Worm (Caenorhabditis elegans) whole organism, midembryonic: ENCODE measurements around the gene twk-16.

Source experiments
- T22C8.4 ChIP-seq: fragments of 200-800 bp; sonication (Bioruptor generic); IDR thresholded peaks from 2 replicates; pipeline ENCODE4 v1.3.6; 2022; ENCODE audit warnings: missing genetic modification characterization, missing compliant biosample characterization
- cog-1 ChIP-seq: sonication (generic microtip); optimal IDR thresholded peaks from 2 replicates; lab custom pipeline; 2016; ENCODE audit warnings: missing genetic modification characterization, missing compliant biosample characterization
- flt-1 ChIP-seq: fragments of 200-800 bp; sonication (Bioruptor generic); IDR thresholded peaks from 2 replicates; pipeline ENCODE4 v1.3.6; 2022; ENCODE audit warnings: missing genetic modification characterization, missing compliant biosample characterization
- klf-2 ChIP-seq: fragments of 200-800 bp; sonication (Bioruptor generic); conservative IDR thresholded peaks from 2 replicates; pipeline ENCODE4 v1.3.6; 2022; ENCODE audit warnings: missing genetic modification reagents, missing genetic modification characterization, missing compliant biosample characterization
- med-1 ChIP-seq: sonication (generic microtip); optimal IDR thresholded peaks from 2 replicates; lab custom pipeline; 2017; ENCODE audit warnings: missing genetic modification characterization, mild to moderate bottlenecking, missing compliant biosample characterization, antibody characterized with exemption, missing genetic modification reagents; ENCODE audit not compliant: insufficient read depth
- ref-1 ChIP-seq: fragments of 200-800 bp; sonication (Bioruptor generic); conservative IDR thresholded peaks from 2 replicates; pipeline ENCODE4 v1.3.6; 2022; ENCODE audit warnings: missing genetic modification reagents, missing genetic modification characterization, missing compliant biosample characterization
- tab-1 ChIP-seq: fragments of 200-800 bp; sonication (Bioruptor generic); IDR thresholded peaks from 2 replicates; pipeline ENCODE4 v1.3.6; 2022; ENCODE audit warnings: missing genetic modification characterization, missing compliant biosample characterization
- ztf-23 ChIP-seq: fragments of 200-800 bp; sonication (Bioruptor generic); IDR thresholded peaks from 2 replicates; pipeline ENCODE4 v1.3.6; 2022; ENCODE audit warnings: missing genetic modification reagents, missing genetic modification characterization, missing compliant biosample characterization
- ztf-29 ChIP-seq: fragments of 200-800 bp; sonication (Bioruptor generic); IDR thresholded peaks from 2 replicates; pipeline ENCODE4 v1.3.6; 2022; ENCODE audit warnings: missing genetic modification reagents, missing genetic modification characterization, missing compliant biosample characterization

The twk-16 gene

ce11 chrX:3080825-3081224, at the start of gene twk-16:
Gene twk-16 (plus strand): TSS chrX:3081125.
- TF ChIP-seq cog-1 (tag; lab: Kevin White, UChicago), result no peak
- TF ChIP-seq ztf-29, result no peak
- TF ChIP-seq med-1 (GFP tag; lab: Kevin White, UChicago), result no peak
- TF ChIP-seq T22C8.4 (GFP tag; lab: Robert Waterston, UW), result no peak
- no peak for TF ChIP-seq flt-1
- TF ChIP-seq tab-1 (GFP tag; lab: Robert Waterston, UW), result no peak
- no peak for TF ChIP-seq ref-1 (GFP tag; lab: Robert Waterston, UW)
- TF ChIP-seq ztf-23 (GFP tag; lab: Robert Waterston, UW), result no peak
- no peak for TF ChIP-seq klf-2

- TF ChIP-seq cog-1 (tag; lab: Kevin White, UChicago) (no peak), ztf-23 (GFP tag; lab: Robert Waterston, UW) (no peak)
These were observed 49.4 kb upstream of the twk-16 start, which contains the start of gene clec-265 for ce11 chrX:3031484-3031883. Gene clec-265 (plus strand): TSS chrX:3031783.

ce11 chrX:3033492-3033891, 47.4 kb upstream of the twk-16 start:
- no peak for TF ChIP-seq klf-2
- TF ChIP-seq med-1 (GFP tag; lab: Kevin White, UChicago), result no peak
- TF ChIP-seq cog-1 (tag; lab: Kevin White, UChicago), result no peak
- no peak for TF ChIP-seq ztf-23 (GFP tag; lab: Robert Waterston, UW)
- no peak for TF ChIP-seq ref-1 (GFP tag; lab: Robert Waterston, UW)
- no peak for TF ChIP-seq ztf-29
- no peak for TF ChIP-seq tab-1 (GFP tag; lab: Robert Waterston, UW)
- TF ChIP-seq T22C8.4 (GFP tag; lab: Robert Waterston, UW), result no peak
- TF ChIP-seq flt-1, result no peak

ce11 chrX:3034203-3034602, 46.7 kb upstream of the twk-16 start, which contains the start of gene M02F4.2:
Gene M02F4.2 (minus strand): TSS chrX:3034303.
- no peak for TF ChIP-seq ztf-23 (GFP tag; lab: Robert Waterston, UW)
- TF ChIP-seq cog-1 (tag; lab: Kevin White, UChicago), result no peak
- no peak for TF ChIP-seq tab-1 (GFP tag; lab: Robert Waterston, UW)
- TF ChIP-seq med-1 (GFP tag; lab: Kevin White, UChicago), result no peak
- TF ChIP-seq ref-1 (GFP tag; lab: Robert Waterston, UW), result no peak
- TF ChIP-seq flt-1, result no peak
- no peak for TF ChIP-seq ztf-29

ce11 chrX:3035972-3036379, 44.9 kb upstream of the twk-16 start:
- peak; percentile 97 for TF ChIP-seq flt-1
- peak; percentile 79 for TF ChIP-seq med-1 (GFP tag; lab: Kevin White, UChicago)
- peak; percentile 95 for TF ChIP-seq klf-2
- TF ChIP-seq cog-1 (tag; lab: Kevin White, UChicago), result peak; percentile 92
- peak; percentile 96 for TF ChIP-seq ztf-29
- peak; percentile 94 for TF ChIP-seq T22C8.4 (GFP tag; lab: Robert Waterston, UW)
- peak; percentile 92 for TF ChIP-seq ref-1 (GFP tag; lab: Robert Waterston, UW)
- TF ChIP-seq ztf-23 (GFP tag; lab: Robert Waterston, UW), result peak; percentile 98
- peak; percentile 97 for TF ChIP-seq tab-1 (GFP tag; lab: Robert Waterston, UW)

- TF ChIP-seq klf-2, result no peak
- TF ChIP-seq tab-1 (GFP tag; lab: Robert Waterston, UW), result no peak
- no peak for TF ChIP-seq ztf-29
- no peak for TF ChIP-seq ref-1 (GFP tag; lab: Robert Waterston, UW)
- no peak for TF ChIP-seq cog-1 (tag; lab: Kevin White, UChicago)
- TF ChIP-seq ztf-23 (GFP tag; lab: Robert Waterston, UW), result no peak
- TF ChIP-seq med-1 (GFP tag; lab: Kevin White, UChicago), result no peak
- no peak for TF ChIP-seq flt-1
- no peak for TF ChIP-seq T22C8.4 (GFP tag; lab: Robert Waterston, UW)
These were observed 40.9 kb upstream of the twk-16 start for ce11 chrX:3040021-3040420.

- TF ChIP-seq ztf-23 (GFP tag; lab: Robert Waterston, UW) (no peak), klf-2 (no peak), cog-1 (tag; lab: Kevin White, UChicago) (no peak), med-1 (GFP tag; lab: Kevin White, UChicago) (no peak), tab-1 (GFP tag; lab: Robert Waterston, UW) (no peak), flt-1 (no peak), ztf-29 (no peak), ref-1 (GFP tag; lab: Robert Waterston, UW) (no peak), T22C8.4 (GFP tag; lab: Robert Waterston, UW) (no peak)
These were observed 40.3 kb upstream of the twk-16 start for ce11 chrX:3040609-3041008.

ce11 chrX:3045466-3045865, 35.5 kb upstream of the twk-16 start, which contains the start of gene cnnm-3:
Gene cnnm-3 (minus strand): TSS chrX:3045847.
- TF ChIP-seq flt-1 (no peak), klf-2 (no peak), ref-1 (GFP tag; lab: Robert Waterston, UW) (no peak), ztf-23 (GFP tag; lab: Robert Waterston, UW) (no peak), cog-1 (tag; lab: Kevin White, UChicago) (no peak), T22C8.4 (GFP tag; lab: Robert Waterston, UW) (no peak), med-1 (GFP tag; lab: Kevin White, UChicago) (no peak), tab-1 (GFP tag; lab: Robert Waterston, UW) (no peak), ztf-29 (no peak)

ce11 chrX:3047224-3047623, 33.7 kb upstream of the twk-16 start:
- TF ChIP-seq tab-1 (GFP tag; lab: Robert Waterston, UW), result no peak
- no peak for TF ChIP-seq T22C8.4 (GFP tag; lab: Robert Waterston, UW)
- TF ChIP-seq klf-2, result no peak

ce11 chrX:3048696-3049095, 32.2 kb upstream of the twk-16 start:
- no peak for TF ChIP-seq T22C8.4 (GFP tag; lab: Robert Waterston, UW)
